Fruit fly (Drosophila melanogaster): ENCODE data around the gene thoc7.

DNA sequence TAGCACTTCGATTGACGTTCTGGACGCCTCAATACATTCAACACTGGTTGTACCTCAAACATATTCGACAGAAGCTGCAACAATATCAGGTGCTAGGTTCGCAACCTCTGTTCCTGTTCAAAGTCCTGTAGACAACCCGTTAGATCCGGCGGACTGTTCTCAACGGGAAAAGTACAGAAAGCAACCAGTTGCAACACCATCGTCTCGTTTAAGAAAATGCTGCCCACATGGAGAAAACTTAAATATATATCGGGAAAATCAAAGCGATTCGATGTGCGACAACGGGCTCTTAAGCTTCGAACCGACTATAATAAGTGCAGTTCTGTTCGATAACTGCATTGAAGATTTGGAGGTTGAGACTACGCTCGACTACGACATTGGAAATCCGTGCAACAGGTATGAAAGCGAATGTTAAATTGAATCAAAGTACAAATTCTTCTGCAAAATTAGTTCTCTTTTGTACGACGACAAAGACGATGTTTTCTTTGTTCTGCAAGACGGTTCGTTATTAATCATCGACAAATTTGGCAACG lies 35.8 kb upstream of the thoc7 start:
- no peak for TF ChIP-seq usp (GFP tag; optimal IDR thresholded peaks at IDR 0.05)
- no peak for TF ChIP-seq Dll (optimal IDR thresholded peaks at IDR 0.05)

Data from whole organism.